Worm (Caenorhabditis elegans): ENCODE measurements around the gene K08D8.4.

ce11 chrIV:12902430-12903110 lies 7.2 kb downstream of the K08D8.4 start, which contains the start of gene K08D8.2:
- no peak for TF ChIP-seq nhr-6 (tag; optimal IDR thresholded peaks at IDR 0.05)
- TF ChIP-seq lin-39 (tag; optimal IDR thresholded peaks at IDR 0.05): no peak
- no peak for TF ChIP-seq nhr-77 (tag; optimal IDR thresholded peaks at IDR 0.05)
- TF ChIP-seq lsy-2 (tag; optimal IDR thresholded peaks at IDR 0.05): no peak
- TF ChIP-seq crh-2 (tag; optimal IDR thresholded peaks at IDR 0.05): no peak
- no peak for TF ChIP-seq nhr-25 (tag; optimal IDR thresholded peaks at IDR 0.05)
- TF ChIP-seq ama-1 (optimal IDR thresholded peaks at IDR 0.05): no peak
- TF ChIP-seq skn-1 (tag; optimal IDR thresholded peaks at IDR 0.05): no peak
- TF ChIP-seq zag-1 (tag; optimal IDR thresholded peaks at IDR 0.05): no peak
- no peak for TF ChIP-seq egl-27 (tag; optimal IDR thresholded peaks at IDR 0.05)
- TF ChIP-seq ZK546.5 (tag; optimal IDR thresholded peaks at IDR 0.05): no peak
- no peak for TF ChIP-seq ceh-16 (tag; optimal IDR thresholded peaks at IDR 0.05)
- no peak for TF ChIP-seq nhr-237 (tag; optimal IDR thresholded peaks at IDR 0.05)
- TF ChIP-seq lin-13 (GFP tag; optimal IDR thresholded peaks at IDR 0.05): no peak

Measured in whole organism, L2 larva.